Fruit fly (Drosophila melanogaster) whole organism, embryonic: Measurements from ENCODE around the gene CG14947.
A peak's percentile ranks its signal among the peaks of the same experiment; 100 is the strongest.

Experiments used
- BtbVII ChIP-seq: fragments of 200-800 bp; sonication (Bioruptor generic); optimal IDR thresholded peaks from 3 replicates; lab custom pipeline; 2017; ENCODE audit warnings: missing biosample characterization, mild to moderate bottlenecking, missing genetic modification characterization
- Mes4 ChIP-seq: fragments of 200-800 bp; sonication (Bioruptor generic); optimal IDR thresholded peaks from 2 replicates; lab custom pipeline; 2016; ENCODE audit warnings: missing biosample characterization, missing genetic modification characterization
- nmo ChIP-seq: fragments of 200-800 bp; sonication (Bioruptor generic); optimal IDR thresholded peaks from 2 replicates; lab custom pipeline; 2018; ENCODE audit warnings: missing biosample characterization, mild to moderate bottlenecking, missing genetic modification characterization, moderate library complexity

Gene CG14947

dm6 chr2L:12120000-12120399 lies 44.1 kb downstream of the CG14947 start (continued):
- TF ChIP-seq nmo (GFP tag; lab: Kevin White, UChicago) (peak; percentile 6), Mes4 (GFP tag; lab: Kevin White, UChicago) (no peak), BtbVII (GFP tag; lab: Kevin White, UChicago) (no peak)
